Fruit fly (Drosophila melanogaster) whole organism, wandering third instar larva: ENCODE results near the gene Gs1l.

Experiments used
- HLH106 ChIP-seq: fragments of 200-800 bp; optimal IDR thresholded peaks from 3 replicates; lab custom pipeline; 2019; ENCODE audit warnings: missing biosample characterization, mild to moderate bottlenecking, missing genetic modification characterization, moderate library complexity
- Hr78 ChIP-seq: fragments of >200 bp; optimal IDR thresholded peaks from 2 replicates; lab custom pipeline; 2017; ENCODE audit warnings: missing biosample characterization, missing genetic modification characterization
- Myc ChIP-seq: fragments of >200 bp; optimal IDR thresholded peaks from 2 replicates; lab custom pipeline; 2017
- N ChIP-seq: fragments of >200 bp; optimal IDR thresholded peaks from 2 replicates; lab custom pipeline; 2018; ENCODE audit warnings: missing biosample characterization, missing external identifiers, missing genetic modification characterization
- brk ChIP-seq: fragments of 200-800 bp; sonication (Bioruptor generic); optimal IDR thresholded peaks from 2 replicates; lab custom pipeline; 2016; ENCODE audit warnings: missing biosample characterization, mild to moderate bottlenecking, missing genetic modification characterization
- foxo ChIP-seq, 2 experiments: fragments of 200-800 bp; sonication (Bioruptor generic); optimal IDR thresholded peaks; 2 replicates in 1 of 2; 3 replicates in 1 of 2; lab custom pipeline; 2016 to 2017; ENCODE audit warnings: missing biosample characterization in 2 of 2, missing genetic modification characterization in 2 of 2
- fru ChIP-seq: fragments of 200-800 bp; sonication (Bioruptor generic); optimal IDR thresholded peaks from 3 replicates; lab custom pipeline; 2016; ENCODE audit warnings: missing biosample characterization, mild to moderate bottlenecking, missing genetic modification characterization
- h ChIP-seq: fragments of 200-800 bp; sonication (Bioruptor generic); optimal IDR thresholded peaks from 3 replicates; lab custom pipeline; 2016; ENCODE audit warnings: missing biosample characterization, mild to moderate bottlenecking, missing genetic modification characterization
- jim ChIP-seq: fragments of 175-275, 200-325 bp; sonication (Bioruptor generic); optimal IDR thresholded peaks from 2 replicates; lab custom pipeline; 2016; ENCODE audit warnings: missing biosample characterization, mild to moderate bottlenecking, missing genetic modification characterization
- pan ChIP-seq: fragments of >200 bp; optimal IDR thresholded peaks from 2 replicates; lab custom pipeline; 2017
- psq ChIP-seq: fragments of 200-800 bp; sonication (Bioruptor generic); optimal IDR thresholded peaks from 3 replicates; lab custom pipeline; 2017; ENCODE audit warnings: missing biosample characterization, mild to moderate bottlenecking, missing genetic modification characterization, moderate library complexity
- sv ChIP-seq: fragments of 200-800 bp; sonication (Bioruptor generic); optimal IDR thresholded peaks from 3 replicates; lab custom pipeline; 2016; ENCODE audit warnings: missing biosample characterization, missing genetic modification characterization
- usp ChIP-seq: fragments of >200 bp; optimal IDR thresholded peaks from 2 replicates; lab custom pipeline; 2017; ENCODE audit warnings: missing biosample characterization, missing genetic modification characterization

DNA sequence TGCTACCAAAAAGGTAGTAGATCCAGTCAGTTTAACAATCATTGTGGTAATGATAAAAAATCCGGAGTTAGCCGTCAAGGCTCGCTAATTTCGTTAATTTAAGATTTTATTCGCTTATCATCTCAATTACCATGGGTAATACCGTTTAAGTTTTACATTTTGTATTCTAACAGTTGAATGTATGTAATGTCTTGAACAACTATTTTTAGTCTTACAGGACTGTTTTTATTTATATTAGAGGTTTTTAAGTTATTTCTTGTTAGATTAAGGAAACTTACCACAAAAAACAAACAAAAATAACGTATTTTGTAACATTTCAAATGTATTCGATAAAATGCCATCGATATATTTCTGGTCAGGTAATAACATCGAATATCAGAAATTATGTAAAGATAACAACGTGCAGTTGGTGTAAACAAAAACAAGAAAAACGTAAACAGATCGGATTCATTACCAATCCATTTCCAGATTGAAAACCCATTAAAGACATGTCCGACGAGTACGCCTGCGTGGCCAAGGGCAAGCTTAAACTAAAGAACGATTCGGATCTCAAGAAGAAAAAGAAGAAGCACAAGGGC is 14.5 kb downstream of the Gs1l start, which contains the start of the genes Sfp24F and CG15432:
- TF ChIP-seq usp (GFP tag; lab: Kevin White, UChicago) (no peak), fru (no peak), pan (no peak), sv (GFP tag; lab: Kevin White, UChicago) (no peak), Myc (no peak), foxo (GFP tag; optimal IDR thresholded peaks at IDR 0.05; lab: Kevin White, UChicago) (no peak), brk (GFP tag; lab: Kevin White, UChicago) (no peak), psq (no peak), N (GFP tag; lab: Kevin White, UChicago) (no peak), HLH106 (tag; lab: Kevin White, UChicago) (no peak), h (GFP tag; lab: Kevin White, UChicago) (no peak), Hr78 (GFP tag; lab: Kevin White, UChicago) (no peak), jim (GFP tag; lab: Kevin White, UChicago) (no peak)
